Worm (Caenorhabditis elegans) whole organism, L4 larva: Measurements from ENCODE around the gene Y47D7A.6.

Experiments
- ZK337.2 ChIP-seq: fragments of 200-800 bp; sonication (Bioruptor generic); IDR thresholded peaks from 2 replicates; pipeline ENCODE4 v1.3.6; 2022; ENCODE audit warnings: missing genetic modification reagents, missing genetic modification characterization, missing compliant biosample characterization
- ceh-44 ChIP-seq: fragments of 200-800 bp; sonication (Bioruptor generic); IDR thresholded peaks from 2 replicates; pipeline ENCODE4 v1.3.6; 2022; ENCODE audit warnings: missing genetic modification reagents, missing genetic modification characterization, missing compliant biosample characterization
- hlh-11 ChIP-seq: fragments of 200-800 bp; sonication (Bioruptor generic); optimal IDR thresholded peaks from 2 replicates; lab custom pipeline; 2018; ENCODE audit warnings: mild to moderate bottlenecking, missing genetic modification characterization, missing compliant biosample characterization
- lim-7 ChIP-seq: fragments of 200-800 bp; sonication (Bioruptor generic); IDR thresholded peaks from 2 replicates; pipeline ENCODE4 v1.3.6; 2022; ENCODE audit warnings: missing genetic modification characterization, missing compliant biosample characterization
- rbr-2 ChIP-seq: sonication (generic microtip); optimal IDR thresholded peaks from 2 replicates; lab custom pipeline; 2016; ENCODE audit warnings: missing genotype, missing genetic modification characterization, missing compliant biosample characterization
- unc-130 ChIP-seq: sonication (generic microtip); optimal IDR thresholded peaks from 2 replicates; lab custom pipeline; 2016; ENCODE audit warnings: missing genetic modification reagents, missing genetic modification characterization, missing compliant biosample characterization
- unc-62 ChIP-seq, 3 experiments: fragments of 150-350 bp in 1 of 3; sonication (generic microtip); optimal IDR thresholded peaks in 2 of 3; peaks in 1 of 3; 1 replicate in 1 of 3; 2 replicates in 2 of 3; lab custom pipeline; 2014 to 2017; ENCODE audit warnings: missing biosample characterization in 3 of 3, missing genetic modification characterization in 3 of 3, missing genetic modification reagents in 3 of 3, missing genotype in 1 of 3

ce11 chrV:4418116-4418515 is at the start of gene Y47D7A.6:
- no peak for TF ChIP-seq unc-62 (GFP tag; optimal IDR thresholded peaks at IDR 0.05 in 1 of 2; lab: Kevin White, UChicago)
- TF ChIP-seq unc-62 (tag; optimal IDR thresholded peaks at IDR 0.05; lab: Kevin White, UChicago) = no peak
- no peak for TF ChIP-seq rbr-2
- TF ChIP-seq unc-130 (GFP tag; lab: Kevin White, UChicago) = no peak
- TF ChIP-seq hlh-11 (tag; lab: Kevin White, UChicago) = no peak
- no peak for TF ChIP-seq ZK337.2 (GFP tag; lab: Robert Waterston, UW)
- no peak for TF ChIP-seq lim-7 (GFP tag; lab: Robert Waterston, UW)
- no peak for TF ChIP-seq ceh-44
